Worm (Caenorhabditis elegans) whole organism, L1 larva: ENCODE results near the gene clec-156.
A peak's percentile ranks its signal among the peaks of the same experiment; 100 is the strongest.

Source experiments
- C16A3.4 ChIP-seq: fragments of 150-350 bp; optimal IDR thresholded peaks from 2 replicates; lab custom pipeline; 2014; ENCODE audit warnings: missing biosample characterization, missing genetic modification characterization
- C34B4.2 ChIP-seq: sonication (generic microtip); optimal IDR thresholded peaks from 2 replicates; lab custom pipeline; 2017; ENCODE audit warnings: mild to moderate bottlenecking, missing genetic modification characterization, missing compliant biosample characterization
- F16B12.6 ChIP-seq: fragments of 150-350 bp; optimal IDR thresholded peaks from 2 replicates; lab custom pipeline; 2014; ENCODE audit warnings: missing biosample characterization, missing genetic modification characterization
- aha-1 ChIP-seq: fragments of 150-350 bp; optimal IDR thresholded peaks from 2 replicates; lab custom pipeline; 2014; ENCODE audit warnings: missing biosample characterization, missing genetic modification characterization
- alr-1 ChIP-seq: fragments of 200-800 bp; sonication (Bioruptor generic); optimal IDR thresholded peaks from 2 replicates; lab custom pipeline; 2018; ENCODE audit warnings: borderline replicate concordance, mild to moderate bottlenecking, missing genetic modification characterization, missing compliant biosample characterization
- aly-2 ChIP-seq: fragments of 150-350 bp; optimal IDR thresholded peaks from 2 replicates; lab custom pipeline; 2014; ENCODE audit warnings: missing biosample characterization, missing genetic modification characterization
- ama-1 ChIP-seq: fragments of 150-350 bp; optimal IDR thresholded peaks from 2 replicates; lab custom pipeline; 2014
- blmp-1 ChIP-seq: fragments of 150-350 bp; optimal IDR thresholded peaks from 2 replicates; lab custom pipeline; 2014; ENCODE audit warnings: missing biosample characterization, missing genetic modification characterization
- ceh-63 ChIP-seq: fragments of 200-800 bp; sonication (Bioruptor generic); optimal IDR thresholded peaks from 2 replicates; lab custom pipeline; 2018; ENCODE audit warnings: mild to moderate bottlenecking, missing genetic modification characterization, missing compliant biosample characterization
- ceh-8 ChIP-seq: fragments of 200-800 bp; sonication (Bioruptor generic); optimal IDR thresholded peaks from 2 replicates; lab custom pipeline; 2018; ENCODE audit warnings: mild to moderate bottlenecking, missing genetic modification characterization, moderate library complexity, missing compliant biosample characterization
- ceh-82 ChIP-seq, 3 experiments: fragments of 150-350 bp in 1 of 3; sonication (generic microtip) in 2 of 3; optimal IDR thresholded peaks; 2 replicates each; lab custom pipeline; 2014 to 2017; ENCODE audit warnings: missing biosample characterization in 3 of 3, missing genetic modification characterization in 3 of 3
- ceh-88 ChIP-seq: fragments of 200-800 bp; sonication (Bioruptor generic); IDR thresholded peaks from 2 replicates; pipeline ENCODE4 v1.3.6; 2022; ENCODE audit warnings: missing genetic modification characterization, missing compliant biosample characterization
- ceh-90 ChIP-seq: sonication (generic microtip); optimal IDR thresholded peaks from 2 replicates; lab custom pipeline; 2016; ENCODE audit warnings: missing genetic modification characterization, missing compliant biosample characterization
- dpl-1 ChIP-seq, 3 experiments: fragments of 150-350 bp in 2 of 3; sonication (generic microtip) in 1 of 3; optimal IDR thresholded peaks; 2 replicates each; lab custom pipeline; 2014 to 2017; ENCODE audit warnings: missing biosample characterization in 3 of 3, missing genetic modification characterization in 3 of 3, missing genetic modification reagents in 3 of 3
- efl-1 ChIP-seq, 4 experiments: fragments of 150-350 bp; optimal IDR thresholded peaks in 3 of 4; peaks in 1 of 4; 1 replicate in 1 of 4; 2 replicates in 3 of 4; lab custom pipeline; 2014; ENCODE audit warnings: missing biosample characterization in 2 of 4, missing genetic modification characterization in 2 of 4, missing genetic modification reagents in 2 of 4
- efl-3 ChIP-seq: fragments of 200-800 bp; sonication (Bioruptor generic); optimal IDR thresholded peaks from 2 replicates; lab custom pipeline; 2018; ENCODE audit warnings: mild to moderate bottlenecking, missing genetic modification characterization, missing compliant biosample characterization
- egl-27 ChIP-seq, 2 experiments: fragments of 150-350 bp in 1 of 2; sonication (generic microtip); optimal IDR thresholded peaks; 3 replicates each; lab custom pipeline; 2017 to 2018; ENCODE audit warnings: missing biosample characterization in 2 of 2, missing genetic modification characterization in 2 of 2, missing genetic modification reagents in 2 of 2
- elt-2 ChIP-seq: sonication (generic microtip); optimal IDR thresholded peaks from 2 replicates; lab custom pipeline; 2016; ENCODE audit warnings: missing genetic modification characterization, mild to moderate bottlenecking, inconsistent platforms, missing compliant biosample characterization, missing genetic modification reagents
- ets-5 ChIP-seq: fragments of 200-800 bp; sonication (Bioruptor generic); IDR thresholded peaks from 2 replicates; pipeline ENCODE4 v1.3.6; 2022; ENCODE audit warnings: missing genetic modification characterization, missing compliant biosample characterization
- fkh-10 ChIP-seq: sonication (generic microtip); optimal IDR thresholded peaks from 2 replicates; lab custom pipeline; 2017; ENCODE audit warnings: missing biosample characterization, missing genetic modification reagents, missing genetic modification characterization
- fkh-4 ChIP-seq: sonication (generic microtip); optimal IDR thresholded peaks from 2 replicates; lab custom pipeline; 2016; ENCODE audit warnings: missing compliant biosample characterization, missing genetic modification characterization, borderline replicate concordance
- fkh-8 ChIP-seq: sonication (generic microtip); optimal IDR thresholded peaks from 2 replicates; lab custom pipeline; 2016; ENCODE audit warnings: mild to moderate bottlenecking, missing genetic modification characterization, missing compliant biosample characterization
- fos-1 ChIP-seq: fragments of 150-350 bp; optimal IDR thresholded peaks from 2 replicates; lab custom pipeline; 2014; ENCODE audit warnings: missing biosample characterization, missing genetic modification characterization
- grh-1 ChIP-seq: fragments of 200-800 bp; sonication (Bioruptor generic); IDR thresholded peaks from 2 replicates; pipeline ENCODE4 v1.3.6; 2022; ENCODE audit warnings: missing genetic modification reagents, missing genetic modification characterization, missing compliant biosample characterization
- hlh-4 ChIP-seq: sonication (generic microtip); optimal IDR thresholded peaks from 2 replicates; lab custom pipeline; 2016; ENCODE audit warnings: mild to moderate bottlenecking, missing genetic modification characterization, missing compliant biosample characterization
- hpl-2 ChIP-seq: fragments of 150-350 bp; optimal IDR thresholded peaks from 2 replicates; lab custom pipeline; 2014; ENCODE audit warnings: missing biosample characterization, missing genetic modification reagents, missing genetic modification characterization
- isw-1 ChIP-seq: fragments of 200-800 bp; sonication (Bioruptor generic); IDR thresholded peaks from 2 replicates; pipeline ENCODE4 v1.3.6; 2022; ENCODE audit warnings: missing genetic modification characterization, missing compliant biosample characterization
- jun-1 ChIP-seq: fragments of 150-350 bp; optimal IDR thresholded peaks from 2 replicates; lab custom pipeline; 2014; ENCODE audit warnings: missing biosample characterization, missing genetic modification reagents, missing genetic modification characterization
- lin-15B ChIP-seq: fragments of 150-350 bp; sonication (generic microtip); optimal IDR thresholded peaks from 3 replicates; lab custom pipeline; 2014; ENCODE audit warnings: missing biosample characterization, missing genetic modification characterization
- lin-35 ChIP-seq, 2 experiments: fragments of 150-350 bp; optimal IDR thresholded peaks; 2 replicates each; lab custom pipeline; 2014; ENCODE audit warnings: missing biosample characterization in 2 of 2, missing genetic modification characterization in 2 of 2, missing genetic modification reagents in 2 of 2
- lin-39 ChIP-seq: fragments of 150-350 bp; optimal IDR thresholded peaks from 2 replicates; lab custom pipeline; 2014; ENCODE audit warnings: missing biosample characterization, missing genetic modification reagents, missing genetic modification characterization
- lsy-2 ChIP-seq, 2 experiments: fragments of 150-350 bp; optimal IDR thresholded peaks; 2 replicates each; lab custom pipeline; 2014; ENCODE audit warnings: missing biosample characterization in 2 of 2, missing genetic modification characterization in 2 of 2
- mef-2 ChIP-seq: fragments of 150-350 bp; optimal IDR thresholded peaks from 2 replicates; lab custom pipeline; 2014; ENCODE audit warnings: missing biosample characterization, missing genetic modification characterization
- nhr-11 ChIP-seq: fragments of 150-350 bp; optimal IDR thresholded peaks from 2 replicates; lab custom pipeline; 2014; ENCODE audit warnings: missing biosample characterization, missing genetic modification characterization
- nhr-12 ChIP-seq: sonication (generic microtip); optimal IDR thresholded peaks from 2 replicates; lab custom pipeline; 2017; ENCODE audit warnings: missing biosample characterization, missing genetic modification characterization
- nhr-20 ChIP-seq: sonication (generic microtip); optimal IDR thresholded peaks from 2 replicates; lab custom pipeline; 2016; ENCODE audit warnings: mild to moderate bottlenecking, missing genetic modification characterization, missing compliant biosample characterization
- nhr-237 ChIP-seq: fragments of 150-350 bp; optimal IDR thresholded peaks from 2 replicates; lab custom pipeline; 2014; ENCODE audit warnings: missing biosample characterization, missing genetic modification characterization
- nhr-47 ChIP-seq: sonication (generic microtip); optimal IDR thresholded peaks from 2 replicates; lab custom pipeline; 2016; ENCODE audit warnings: mild to moderate bottlenecking, missing genetic modification characterization, moderate library complexity, missing compliant biosample characterization
- nhr-71 ChIP-seq: sonication (generic microtip); optimal IDR thresholded peaks from 2 replicates; lab custom pipeline; 2016; ENCODE audit warnings: mild to moderate bottlenecking, missing genetic modification characterization, moderate library complexity, missing compliant biosample characterization
- nhr-76 ChIP-seq: sonication (generic microtip); optimal IDR thresholded peaks from 2 replicates; lab custom pipeline; 2017; ENCODE audit warnings: missing biosample characterization, missing genetic modification characterization
- nhr-84 ChIP-seq: sonication (generic microtip); optimal IDR thresholded peaks from 2 replicates; lab custom pipeline; 2017; ENCODE audit warnings: missing biosample characterization, missing genetic modification characterization
- nhr-90 ChIP-seq: sonication (generic microtip); optimal IDR thresholded peaks from 2 replicates; lab custom pipeline; 2016; ENCODE audit warnings: mild to moderate bottlenecking, missing genetic modification characterization, missing compliant biosample characterization; ENCODE audit not compliant: poor library complexity
- pag-3 ChIP-seq: sonication (generic microtip); optimal IDR thresholded peaks from 2 replicates; lab custom pipeline; 2017; ENCODE audit warnings: missing genetic modification characterization, mild to moderate bottlenecking, missing compliant biosample characterization, antibody characterized with exemption, borderline replicate concordance; ENCODE audit not compliant: insufficient read depth
- pax-3 ChIP-seq: fragments of 200-800 bp; sonication (Bioruptor generic); optimal IDR thresholded peaks from 2 replicates; lab custom pipeline; 2018; ENCODE audit warnings: mild to moderate bottlenecking, missing genetic modification characterization, moderate library complexity, missing compliant biosample characterization
- rnt-1 ChIP-seq: sonication (generic microtip); optimal IDR thresholded peaks from 2 replicates; lab custom pipeline; 2016; ENCODE audit warnings: mild to moderate bottlenecking, missing genetic modification characterization, moderate library complexity, missing compliant biosample characterization
- sox-4 ChIP-seq: sonication (generic microtip); optimal IDR thresholded peaks from 2 replicates; lab custom pipeline; 2016; ENCODE audit warnings: missing genetic modification characterization, missing compliant biosample characterization
- swsn-7 ChIP-seq: sonication (generic microtip); optimal IDR thresholded peaks from 2 replicates; lab custom pipeline; 2016; ENCODE audit warnings: missing genetic modification characterization, missing compliant biosample characterization
- tbx-2 ChIP-seq: sonication (generic microtip); optimal IDR thresholded peaks from 2 replicates; lab custom pipeline; 2016; ENCODE audit warnings: missing genetic modification characterization, missing compliant biosample characterization
- unc-98 ChIP-seq: fragments of 200-800 bp; sonication (Bioruptor generic); IDR thresholded peaks from 2 replicates; pipeline ENCODE4 v1.3.6; 2022; ENCODE audit warnings: missing genetic modification characterization, missing compliant biosample characterization
- xbp-1 ChIP-seq: sonication (generic microtip); optimal IDR thresholded peaks from 2 replicates; lab custom pipeline; 2016; ENCODE audit warnings: missing genetic modification characterization, missing compliant biosample characterization
- ztf-11 ChIP-seq, 2 experiments: sonication (generic microtip); optimal IDR thresholded peaks; 2 replicates each; lab custom pipeline; 2016 to 2017; ENCODE audit warnings: missing genetic modification characterization in 2 of 2, missing biosample characterization in 1 of 2, missing compliant biosample characterization in 1 of 2

clec-156 gene

DNA sequence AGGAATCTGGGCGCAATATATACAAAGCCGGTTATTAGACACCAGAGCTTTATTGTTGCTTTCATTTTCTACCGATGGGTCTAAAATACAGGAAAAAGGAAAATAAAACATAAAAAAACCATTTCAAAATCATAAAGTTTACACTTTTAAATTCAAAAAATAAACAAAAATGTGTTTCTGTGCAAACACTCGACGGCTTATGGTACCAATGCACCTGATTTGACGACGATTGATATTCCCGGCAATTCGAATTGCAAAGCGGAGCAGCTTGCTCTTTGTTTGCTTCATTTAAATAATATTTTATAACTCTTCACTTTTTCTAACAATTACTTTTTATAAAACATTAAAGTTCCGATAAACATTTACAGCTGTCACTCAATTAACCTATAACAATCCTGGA lies 8.1 kb upstream of the clec-156 start, which contains the start of gene F26A1.1 (continued):
- TF ChIP-seq ceh-63 (no peak), ets-5 (GFP tag; lab: Robert Waterston, UW) (no peak), nhr-237 (no peak), nhr-20 (tag; lab: Kevin White, UChicago) (no peak), fkh-8 (no peak), ama-1 (no peak), nhr-12 (no peak), ceh-88 (no peak), pax-3 (no peak), aly-2 (no peak), hlh-4 (tag; lab: Kevin White, UChicago) (no peak), nhr-47 (tag; lab: Kevin White, UChicago) (no peak), egl-27 (tag; optimal IDR thresholded peaks at IDR 0.05; lab: Kevin White, UChicago) (no peak), rnt-1 (tag; lab: Kevin White, UChicago) (peak; percentile 4), fos-1 (tag; lab: Kevin White, UChicago) (no peak), elt-2 (tag; lab: Kevin White, UChicago) (no peak), isw-1 (GFP tag; lab: Robert Waterston, UW) (no peak), nhr-84 (tag; lab: Kevin White, UChicago) (no peak), jun-1 (no peak), mef-2 (no peak), pag-3 (tag; lab: Kevin White, UChicago) (no peak), nhr-11 (no peak), efl-3 (no peak), aha-1 (no peak), ztf-11 (tag; optimal IDR thresholded peaks at IDR 0.05; lab: Kevin White, UChicago) (no peak), tbx-2 (tag; lab: Kevin White, UChicago) (no peak), ceh-8 (GFP tag; lab: Kevin White, UChicago) (no peak), F16B12.6 (tag; lab: Kevin White, UChicago) (peak; percentile 82), grh-1 (no peak), C16A3.4 (tag; lab: Kevin White, UChicago) (peak; percentile 23), nhr-76 (tag; lab: Kevin White, UChicago) (no peak), dpl-1 (GFP tag; optimal IDR thresholded peaks at IDR 0.05; lab: Kevin White, UChicago) (peak; percentile 56 to 76 (median 70)), ceh-90 (tag; lab: Kevin White, UChicago) (no peak), fkh-4 (tag; lab: Kevin White, UChicago) (no peak), lsy-2 (tag; optimal IDR thresholded peaks at IDR 0.05; lab: Kevin White, UChicago) (peak; percentile 50 to 67), blmp-1 (no peak), xbp-1 (no peak), swsn-7 (tag; lab: Kevin White, UChicago) (no peak), lin-15B (tag; lab: Kevin White, UChicago) (no peak), lin-39 (tag; lab: Kevin White, UChicago) (no peak), ceh-82 (tag; optimal IDR thresholded peaks at IDR 0.05; lab: Kevin White, UChicago) (peak in 1 of 3 experiments; percentile 6), efl-1 (optimal IDR thresholded peaks at IDR 0.05; lab: Kevin White, UChicago) (peak; percentile 20 to 65), efl-1 (GFP tag; optimal IDR thresholded peaks at IDR 0.05 in 1 of 2; lab: Kevin White, UChicago) (peak; percentile 76 to 96), hpl-2 (GFP tag; lab: Kevin White, UChicago) (no peak), unc-98 (GFP tag; lab: Robert Waterston, UW) (no peak), alr-1 (tag; lab: Kevin White, UChicago) (no peak), nhr-71 (peak; percentile 22), sox-4 (no peak), fkh-10 (GFP tag; lab: Kevin White, UChicago) (no peak), lin-35 (GFP tag; optimal IDR thresholded peaks at IDR 0.05; lab: Kevin White, UChicago) (peak; percentile 57 to 68), C34B4.2 (no peak), nhr-90 (peak; percentile 7)
